Worm (Caenorhabditis elegans): ENCODE measurements around the gene D1054.19.

D1054.19 gene

ce11 chrV:10834682-10835219, 39.2 kb downstream of the D1054.19 start:
- TF ChIP-seq dve-1 (tag; optimal IDR thresholded peaks at IDR 0.05) (no peak), pha-2 (tag; optimal IDR thresholded peaks at IDR 0.05) (no peak), K09A11.1 (tag; optimal IDR thresholded peaks at IDR 0.05; ENCODE audit: insufficient read depth) (no peak), K02D7.2 (tag; optimal IDR thresholded peaks at IDR 0.05) (no peak), pqm-1 (tag; optimal IDR thresholded peaks at IDR 0.05) (no peak), nhr-232 (tag; optimal IDR thresholded peaks at IDR 0.05) (no peak), eyg-1 (tag; optimal IDR thresholded peaks at IDR 0.05) (no peak), unc-42 (tag; optimal IDR thresholded peaks at IDR 0.05) (peak; percentile 37)

- TF ChIP-seq pha-4 (tag; optimal IDR thresholded peaks at IDR 0.05) (no peak), mec-3 (tag; optimal IDR thresholded peaks at IDR 0.05; ENCODE audit: borderline replicate concordance) (no peak), C08G9.2 (tag; optimal IDR thresholded peaks at IDR 0.05) (no peak), pax-1 (tag; optimal IDR thresholded peaks at IDR 0.05) (no peak), npax-4 (tag; optimal IDR thresholded peaks at IDR 0.05) (no peak), pag-3 (tag; optimal IDR thresholded peaks at IDR 0.05; ENCODE audit: borderline replicate concordance) (no peak), ref-2 (tag; optimal IDR thresholded peaks at IDR 0.05) (no peak), hlh-15 (tag; optimal IDR thresholded peaks at IDR 0.05) (no peak), tbx-7 (tag; optimal IDR thresholded peaks at IDR 0.05) (no peak), ceh-31 (tag; optimal IDR thresholded peaks at IDR 0.05) (no peak)
Observed at ce11 chrV:10838204-10838603, 42.6 kb downstream of the D1054.19 start.

- TF ChIP-seq unc-42 (tag; optimal IDR thresholded peaks at IDR 0.05): peak; percentile 51
- TF ChIP-seq zip-5 (tag; optimal IDR thresholded peaks at IDR 0.05): no peak
- TF ChIP-seq ceh-48 (tag; optimal IDR thresholded peaks at IDR 0.05): no peak
- TF ChIP-seq pha-4 (tag; optimal IDR thresholded peaks at IDR 0.05): no peak
Observed at ce11 chrV:10839398-10839797, 43.8 kb downstream of the D1054.19 start.
